Worm (Caenorhabditis elegans) whole organism, midembryonic: ENCODE results near the gene odr-3.

Experiments used
- T22C8.4 ChIP-seq: fragments of 200-800 bp; sonication (Bioruptor generic); IDR thresholded peaks from 2 replicates; pipeline ENCODE4 v1.3.6; 2022; ENCODE audit warnings: missing genetic modification characterization, missing compliant biosample characterization
- klf-2 ChIP-seq: fragments of 200-800 bp; sonication (Bioruptor generic); conservative IDR thresholded peaks from 2 replicates; pipeline ENCODE4 v1.3.6; 2022; ENCODE audit warnings: missing genetic modification reagents, missing genetic modification characterization, missing compliant biosample characterization

- TF ChIP-seq klf-2 (GFP tag; lab: Robert Waterston, UW) (no peak), T22C8.4 (GFP tag; lab: Robert Waterston, UW) (no peak)
Observed at ce11 chrV:13295859-13296258, 46.5 kb upstream of the odr-3 start, which contains the start of gene uig-1.
